Fruit fly (Drosophila melanogaster) whole organism, embryonic: Measurements from ENCODE around the gene Ids.
A peak's percentile ranks its signal among the peaks of the same experiment; 100 is the strongest.

Source experiments
- Atf-2 ChIP-seq: fragments of 200-800 bp; sonication (Bioruptor generic); optimal IDR thresholded peaks from 2 replicates; lab custom pipeline; 2016; ENCODE audit warnings: missing biosample characterization, missing genetic modification characterization
- Blimp-1 ChIP-seq: fragments of 200-800 bp; sonication (Bioruptor generic); optimal IDR thresholded peaks from 3 replicates; lab custom pipeline; 2018; ENCODE audit warnings: missing biosample characterization, missing genetic modification characterization, mild to moderate bottlenecking, moderate library complexity, missing genetic modification reagents
- CG10979 ChIP-seq: fragments of 200-800 bp; sonication (Bioruptor generic); optimal IDR thresholded peaks from 2 replicates; lab custom pipeline; 2018; ENCODE audit warnings: missing biosample characterization, mild to moderate bottlenecking, missing genetic modification characterization, moderate library complexity
- CG12299 ChIP-seq: fragments of 200-800 bp; sonication (Bioruptor generic); optimal IDR thresholded peaks from 2 replicates; lab custom pipeline; 2018; ENCODE audit warnings: missing biosample characterization, mild to moderate bottlenecking, missing genetic modification characterization
- CG15479 ChIP-seq: fragments of 200-800 bp; sonication (Bioruptor generic); optimal IDR thresholded peaks from 3 replicates; lab custom pipeline; 2019; ENCODE audit warnings: missing biosample characterization, mild to moderate bottlenecking, missing genetic modification characterization, moderate library complexity
- CG16815 ChIP-seq: fragments of 200-800 bp; sonication (Bioruptor generic); optimal IDR thresholded peaks from 3 replicates; lab custom pipeline; 2017; ENCODE audit warnings: missing biosample characterization, mild to moderate bottlenecking, missing genetic modification characterization
- CG17361 ChIP-seq: fragments of 200-800 bp; sonication (Bioruptor generic); IDR thresholded peaks from 3 replicates; pipeline ENCODE4 v1.3.6; 2022; ENCODE audit warnings: missing biosample characterization, missing genetic modification characterization
- CG17612 ChIP-seq: fragments of 200-800 bp; sonication (Bioruptor generic); IDR thresholded peaks from 2 replicates; pipeline ENCODE4 v1.3.6; 2022; ENCODE audit warnings: missing biosample characterization, missing genetic modification characterization
- CG17829 ChIP-seq: fragments of 200-800 bp; optimal IDR thresholded peaks from 2 replicates; lab custom pipeline; 2019; ENCODE audit warnings: missing biosample characterization, mild to moderate bottlenecking, missing genetic modification characterization, moderate library complexity
- CG18011 ChIP-seq: fragments of 200-800 bp; sonication (Bioruptor generic); optimal IDR thresholded peaks from 2 replicates; lab custom pipeline; 2017; ENCODE audit warnings: missing biosample characterization, missing genetic modification characterization, mild to moderate bottlenecking, moderate library complexity, missing genotype
- CG18262 ChIP-seq: fragments of 200-800 bp; optimal IDR thresholded peaks from 3 replicates; lab custom pipeline; 2019; ENCODE audit warnings: missing biosample characterization, mild to moderate bottlenecking, missing genetic modification characterization, moderate library complexity
- CG2712 ChIP-seq: fragments of 200-800 bp; optimal IDR thresholded peaks from 3 replicates; lab custom pipeline; 2019; ENCODE audit warnings: missing biosample characterization, mild to moderate bottlenecking, missing genetic modification characterization, moderate library complexity
- CG32772 ChIP-seq: fragments of 200-800 bp; sonication (Bioruptor generic); IDR thresholded peaks from 2 replicates; pipeline ENCODE4 v1.3.6; 2022; ENCODE audit warnings: missing biosample characterization, missing genetic modification characterization
- CG3838 ChIP-seq: fragments of 200-800 bp; sonication (Bioruptor generic); optimal IDR thresholded peaks from 3 replicates; lab custom pipeline; 2016; ENCODE audit warnings: missing biosample characterization, missing genetic modification characterization
- CG4424 ChIP-seq: fragments of 200-800 bp; sonication (Bioruptor generic); optimal IDR thresholded peaks from 3 replicates; lab custom pipeline; 2016; ENCODE audit warnings: missing biosample characterization, missing genetic modification characterization
- CG4730 ChIP-seq: fragments of 200-800 bp; sonication (Bioruptor generic); IDR thresholded peaks from 2 replicates; pipeline ENCODE4 v1.3.6; 2022; ENCODE audit warnings: missing biosample characterization, missing genetic modification characterization
- CG6254 ChIP-seq: fragments of 200-800 bp; sonication (Bioruptor generic); optimal IDR thresholded peaks from 3 replicates; lab custom pipeline; 2017; ENCODE audit warnings: mild to moderate bottlenecking, missing biosample characterization, missing genetic modification reagents, missing genetic modification characterization
- CG8478 ChIP-seq: fragments of >200 bp; optimal IDR thresholded peaks from 2 replicates; lab custom pipeline; 2018
- CG9727 ChIP-seq: fragments of 200-800 bp; sonication (Bioruptor generic); optimal IDR thresholded peaks from 3 replicates; lab custom pipeline; 2017; ENCODE audit warnings: missing biosample characterization, mild to moderate bottlenecking, missing genetic modification characterization
- D19A ChIP-seq: fragments of 200-800 bp; optimal IDR thresholded peaks from 3 replicates; lab custom pipeline; 2019; ENCODE audit warnings: missing biosample characterization, mild to moderate bottlenecking, missing genetic modification characterization, moderate library complexity
- D19B ChIP-seq: fragments of 200-800 bp; sonication (Bioruptor generic); optimal IDR thresholded peaks from 2 replicates; lab custom pipeline; 2017; ENCODE audit warnings: missing biosample characterization, mild to moderate bottlenecking, missing genetic modification characterization
- Ets65A ChIP-seq: fragments of 200-800 bp; sonication (Bioruptor generic); peaks from one replicate; lab custom pipeline; 2016; ENCODE audit warnings: missing biosample characterization, missing genetic modification characterization
- HLH4C ChIP-seq: fragments of 200-800 bp; sonication (Bioruptor generic); IDR thresholded peaks from 3 replicates; pipeline ENCODE4 v1.3.6; 2022; ENCODE audit warnings: missing biosample characterization, missing genetic modification characterization; ENCODE audit not compliant: partially characterized antibody
- Lpt ChIP-seq: fragments of >200 bp; optimal IDR thresholded peaks from 2 replicates; lab custom pipeline; 2018; ENCODE audit warnings: missing biosample characterization, missing genetic modification characterization
- Max ChIP-seq: fragments of 200-800 bp; sonication (Bioruptor generic); optimal IDR thresholded peaks from 2 replicates; lab custom pipeline; 2016; ENCODE audit warnings: missing biosample characterization, mild to moderate bottlenecking, missing genetic modification characterization
- Mes4 ChIP-seq: fragments of 200-800 bp; sonication (Bioruptor generic); optimal IDR thresholded peaks from 2 replicates; lab custom pipeline; 2016; ENCODE audit warnings: missing biosample characterization, missing genetic modification characterization
- NC2β ChIP-seq: fragments of 200-800 bp; sonication (Bioruptor generic); optimal IDR thresholded peaks from 2 replicates; lab custom pipeline; 2016; ENCODE audit warnings: missing biosample characterization, missing genetic modification characterization
- Oli ChIP-seq: fragments of 200-800 bp; sonication (Bioruptor generic); optimal IDR thresholded peaks from 2 replicates; lab custom pipeline; 2018; ENCODE audit warnings: missing biosample characterization, mild to moderate bottlenecking, missing genetic modification characterization, moderate library complexity
- TFAM ChIP-seq: fragments of 200-800 bp; sonication (Bioruptor generic); optimal IDR thresholded peaks from 2 replicates; lab custom pipeline; 2017; ENCODE audit warnings: missing biosample characterization, missing genetic modification characterization, inconsistent platforms
- aop ChIP-seq: fragments of 200-800 bp; sonication (Bioruptor generic); IDR thresholded peaks from 2 replicates; pipeline ENCODE4 v1.3.6; 2022; ENCODE audit warnings: missing biosample characterization, missing genetic modification characterization
- ara ChIP-seq: fragments of 200-800 bp; sonication (Bioruptor generic); IDR thresholded peaks from 2 replicates; pipeline ENCODE4 v1.3.6; 2022; ENCODE audit warnings: missing biosample characterization, missing genetic modification characterization
- ash1 ChIP-seq: fragments of 200-800 bp; sonication (Bioruptor generic); optimal IDR thresholded peaks from 2 replicates; lab custom pipeline; 2018; ENCODE audit warnings: missing biosample characterization, mild to moderate bottlenecking, missing genetic modification characterization
- bbx ChIP-seq: fragments of 200-800 bp; sonication (Bioruptor generic); IDR thresholded peaks from 2 replicates; pipeline ENCODE4 v1.3.6; 2022; ENCODE audit warnings: missing biosample characterization, missing genetic modification characterization; ENCODE audit not compliant: partially characterized antibody
- bsh ChIP-seq, 2 experiments: fragments of 200-800 bp; sonication (Bioruptor generic); optimal IDR thresholded peaks; 2 replicates each; lab custom pipeline; 2017 to 2018; ENCODE audit warnings: mild to moderate bottlenecking in 2 of 2, missing biosample characterization in 2 of 2, missing genetic modification characterization in 2 of 2, moderate library complexity in 1 of 2
- crc ChIP-seq: fragments of 200-800 bp; sonication (Bioruptor generic); optimal IDR thresholded peaks from 2 replicates; lab custom pipeline; 2016; ENCODE audit warnings: missing biosample characterization, missing genetic modification characterization
- croc ChIP-seq: fragments of 200-800 bp; sonication (Bioruptor generic); conservative IDR thresholded peaks from 3 replicates; pipeline ENCODE4 v1.3.6; 2022; ENCODE audit warnings: missing biosample characterization, missing genetic modification characterization
- dm ChIP-seq: fragments of 200-800 bp; sonication (Bioruptor generic); optimal IDR thresholded peaks from 3 replicates; lab custom pipeline; 2016; ENCODE audit warnings: missing biosample characterization, missing genetic modification characterization
- dmrt11E ChIP-seq: fragments of 200-800 bp; sonication (Bioruptor generic); optimal IDR thresholded peaks from 3 replicates; lab custom pipeline; 2018; ENCODE audit warnings: missing biosample characterization, mild to moderate bottlenecking, missing genetic modification characterization, moderate library complexity
- fd96Cb ChIP-seq: fragments of 200-800 bp; sonication (Bioruptor generic); optimal IDR thresholded peaks from 2 replicates; lab custom pipeline; 2018; ENCODE audit warnings: missing biosample characterization, mild to moderate bottlenecking, missing genetic modification characterization, moderate library complexity
- fu2 ChIP-seq: fragments of 200-800 bp; sonication (Bioruptor generic); optimal IDR thresholded peaks from 2 replicates; lab custom pipeline; 2016; ENCODE audit warnings: missing biosample characterization, missing genetic modification characterization
- grau ChIP-seq: fragments of 200-800 bp; optimal IDR thresholded peaks from 3 replicates; lab custom pipeline; 2019; ENCODE audit warnings: missing biosample characterization, mild to moderate bottlenecking, missing genetic modification characterization, moderate library complexity
- jigr1 ChIP-seq: fragments of 200-800 bp; sonication (Bioruptor generic); IDR thresholded peaks from 3 replicates; pipeline ENCODE4 v1.3.6; 2022; ENCODE audit warnings: missing biosample characterization, missing genetic modification characterization
- maf-S ChIP-seq: fragments of 200-800 bp; sonication (Bioruptor generic); optimal IDR thresholded peaks from 2 replicates; lab custom pipeline; 2016; ENCODE audit warnings: missing biosample characterization, missing genetic modification characterization
- mam ChIP-seq: fragments of 200-800 bp; sonication (Bioruptor generic); optimal IDR thresholded peaks from 3 replicates; lab custom pipeline; 2016; ENCODE audit warnings: missing biosample characterization, missing genetic modification characterization
- nom ChIP-seq: fragments of 200-800 bp; sonication (Bioruptor generic); optimal IDR thresholded peaks from 2 replicates; lab custom pipeline; 2017; ENCODE audit warnings: missing biosample characterization, missing genetic modification characterization, mild to moderate bottlenecking, moderate library complexity, missing genetic modification reagents
- phol ChIP-seq: fragments of 200-800 bp; sonication (Bioruptor generic); optimal IDR thresholded peaks from 3 replicates; lab custom pipeline; 2018; ENCODE audit warnings: missing biosample characterization, mild to moderate bottlenecking, missing genetic modification characterization, moderate library complexity
- pnt ChIP-seq: fragments of 200-800 bp; sonication (Bioruptor generic); optimal IDR thresholded peaks from 3 replicates; lab custom pipeline; 2016; ENCODE audit warnings: missing biosample characterization, missing genetic modification characterization
- row ChIP-seq: fragments of 200-800 bp; sonication (Bioruptor generic); IDR thresholded peaks from 3 replicates; pipeline ENCODE4 v1.3.6; 2022; ENCODE audit warnings: missing biosample characterization, missing genetic modification characterization
- twi ChIP-seq: fragments of 200-800 bp; optimal IDR thresholded peaks from 2 replicates; lab custom pipeline; 2019; ENCODE audit warnings: missing biosample characterization, mild to moderate bottlenecking, missing genetic modification characterization, moderate library complexity

The Ids gene

DNA sequence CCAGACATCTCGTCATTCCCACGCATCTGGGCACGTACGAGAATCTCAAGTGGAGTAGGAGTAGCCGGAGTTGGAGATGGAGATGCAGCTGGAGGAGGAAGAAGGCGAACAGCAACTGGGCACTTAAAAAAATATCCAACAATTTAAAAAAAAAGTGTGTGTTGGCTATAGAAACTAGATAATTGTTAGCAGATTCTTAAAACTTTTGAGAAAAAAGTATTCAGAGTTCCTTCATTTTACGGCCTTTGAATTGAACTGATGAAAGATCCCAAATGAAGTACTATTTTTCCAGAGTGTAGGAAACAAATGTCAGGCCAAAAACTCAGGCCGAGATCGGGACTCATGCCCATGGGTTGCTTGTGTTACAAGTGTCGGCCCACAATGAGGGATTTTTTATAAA, 13.8 kb downstream of the Ids start (continued):
- peak; percentile 20 for TF ChIP-seq phol (tag; lab: Kevin White, UChicago)
- peak; percentile 35 for TF ChIP-seq CG6254 (GFP tag; lab: Kevin White, UChicago)
- no peak for TF ChIP-seq CG4730 (GFP tag; lab: Robert Waterston, UW)
- TF ChIP-seq grau (tag; lab: Kevin White, UChicago) = peak; percentile 1
- peak; percentile 46; the same call in 1 of the 2 replicates for TF ChIP-seq ara (GFP tag; lab: Robert Waterston, UW)
- TF ChIP-seq CG32772 = no peak
- peak; percentile 44; the same call in 1 of the 3 replicates for TF ChIP-seq row (GFP tag; lab: Robert Waterston, UW)
- TF ChIP-seq CG3838 (GFP tag; lab: Kevin White, UChicago) = no peak
- TF ChIP-seq CG4424 (GFP tag; lab: Kevin White, UChicago) = peak; percentile 30
- peak; percentile 2 for TF ChIP-seq Oli (tag; lab: Kevin White, UChicago)
- TF ChIP-seq D19A (tag; lab: Kevin White, UChicago) = peak; percentile 17
- peak; percentile 78 for TF ChIP-seq dmrt11E (tag; lab: Kevin White, UChicago)
- peak; percentile 62 for TF ChIP-seq twi (tag; lab: Kevin White, UChicago)
- TF ChIP-seq CG9727 (GFP tag; lab: Kevin White, UChicago) = peak; percentile 46
- no peak for TF ChIP-seq NC2β (GFP tag; lab: Kevin White, UChicago)
- no peak for TF ChIP-seq aop (GFP tag; lab: Robert Waterston, UW)
- peak in 1 of 2 experiments; percentile 60 for TF ChIP-seq bsh (GFP tag; optimal IDR thresholded peaks at IDR 0.05; lab: Kevin White, UChicago)
- TF ChIP-seq CG17829 (tag; lab: Kevin White, UChicago) = peak; percentile 62
- TF ChIP-seq fd96Cb (tag; lab: Kevin White, UChicago) = peak; percentile 17
- no peak for TF ChIP-seq dm (GFP tag; lab: Kevin White, UChicago)
- TF ChIP-seq CG16815 (GFP tag; lab: Kevin White, UChicago) = peak; percentile 38
- TF ChIP-seq bbx (GFP tag; lab: Robert Waterston, UW) = no peak
- TF ChIP-seq HLH4C (GFP tag; lab: Robert Waterston, UW) = no peak
- peak; percentile 59 for TF ChIP-seq CG2712 (tag; lab: Kevin White, UChicago)
- TF ChIP-seq CG17361 (GFP tag; lab: Robert Waterston, UW) = 0 out of 3 replicates have a peak, but pooled peaks have one; percentile 40
- TF ChIP-seq maf-S = no peak
- TF ChIP-seq Atf-2 (GFP tag; lab: Kevin White, UChicago) = peak; percentile 13
- TF ChIP-seq Ets65A (GFP tag; lab: Kevin White, UChicago) = peak; percentile 24
- peak; percentile 35 for TF ChIP-seq nom (GFP tag; lab: Kevin White, UChicago)
- peak; percentile 20 for TF ChIP-seq Blimp-1 (GFP tag; lab: Kevin White, UChicago)

DNA sequence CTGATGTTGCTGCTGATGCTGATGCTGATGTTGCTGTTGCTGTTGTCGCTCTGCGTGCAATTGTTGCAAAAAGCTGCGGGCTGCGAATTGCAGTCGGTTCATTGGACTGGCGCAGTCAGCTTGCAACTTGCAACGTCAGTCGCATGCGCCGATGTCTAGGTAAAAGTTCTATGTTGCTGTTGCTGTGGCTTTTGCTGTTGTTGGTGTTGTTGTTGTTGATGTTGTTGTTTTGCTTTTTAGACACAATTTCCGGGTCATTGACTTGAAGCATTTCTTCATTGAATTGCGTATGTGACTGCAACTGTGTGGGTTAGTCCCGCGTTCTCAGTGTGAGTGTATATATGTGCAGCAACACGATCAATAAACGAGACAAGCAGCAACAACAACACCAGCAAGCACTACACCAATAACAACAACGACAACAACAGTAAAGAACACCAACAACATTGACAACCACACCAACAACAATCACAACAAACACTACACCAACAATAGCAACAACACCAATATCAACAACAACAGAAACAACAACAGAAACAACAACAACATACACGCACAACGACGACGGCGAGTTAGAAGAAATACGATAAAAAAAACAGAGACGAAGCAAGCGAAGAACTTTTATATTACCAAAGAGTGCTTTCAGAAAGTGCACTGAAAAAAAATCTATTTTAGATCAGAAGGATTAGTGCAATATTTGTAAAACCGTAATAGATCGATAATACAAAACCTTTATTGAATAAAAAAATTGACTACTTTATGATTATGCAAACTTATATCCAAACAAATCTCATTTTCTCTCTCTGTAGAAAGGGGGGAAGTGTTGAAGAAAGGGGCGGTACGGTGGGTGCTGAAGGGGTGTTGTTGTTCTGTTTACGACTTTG, 16.1 kb downstream of the Ids start:
- TF ChIP-seq crc (GFP tag; lab: Kevin White, UChicago) (no peak), CG15479 (no peak), jigr1 (GFP tag; lab: Robert Waterston, UW) (no peak; the same call in 1 of the 3 replicates), CG17612 (GFP tag; lab: Robert Waterston, UW) (0 out of 2 replicates have a peak, but pooled peaks have one; percentile 4), croc (GFP tag; lab: Robert Waterston, UW) (peak; percentile 77), D19B (GFP tag; lab: Kevin White, UChicago) (no peak), mam (GFP tag; lab: Kevin White, UChicago) (no peak), CG18011 (GFP tag; lab: Kevin White, UChicago) (no peak), ash1 (GFP tag; lab: Kevin White, UChicago) (no peak), CG8478 (lab: Kevin White, UChicago) (no peak), TFAM (no peak), CG18262 (peak; percentile 96), CG10979 (tag; lab: Kevin White, UChicago) (peak; percentile 96), pnt (GFP tag; lab: Kevin White, UChicago) (no peak), Max (GFP tag; lab: Kevin White, UChicago) (no peak), CG12299 (tag; lab: Kevin White, UChicago) (peak; percentile 63), Mes4 (GFP tag; lab: Kevin White, UChicago) (no peak), Lpt (no peak), fu2 (no peak)
